Fruit fly (Drosophila melanogaster) whole organism, wandering third instar larva: ENCODE results near the gene Plc21C.

ENCODE experiments used
- Dfd ChIP-seq: fragments of >200 bp; optimal IDR thresholded peaks from 2 replicates; lab custom pipeline; 2017; ENCODE audit warnings: missing biosample characterization, missing genetic modification characterization
- Dif ChIP-seq: fragments of 200-275, 200-300 bp; sonication (Bioruptor generic); optimal IDR thresholded peaks from 2 replicates; lab custom pipeline; 2018; ENCODE audit warnings: missing biosample characterization, missing genetic modification characterization; ENCODE audit not compliant: partially characterized antibody
- GATAd ChIP-seq: sonication (Bioruptor generic); optimal IDR thresholded peaks from 2 replicates; lab custom pipeline; 2016; ENCODE audit warnings: missing biosample characterization, missing genetic modification characterization
- Mio ChIP-seq: sonication (Bioruptor generic); optimal IDR thresholded peaks from 2 replicates; lab custom pipeline; 2016; ENCODE audit warnings: missing biosample characterization, missing genetic modification characterization
- Rel ChIP-seq, 2 experiments: fragments of 200-800 bp; sonication (Bioruptor generic) in 1 of 2; optimal IDR thresholded peaks; 2 replicates in 1 of 2; 3 replicates in 1 of 2; lab custom pipeline; 2016 to 2019; ENCODE audit warnings: mild to moderate bottlenecking in 2 of 2, missing biosample characterization in 2 of 2, missing genetic modification characterization in 2 of 2, moderate library complexity in 1 of 2
- brk ChIP-seq: fragments of 200-800 bp; sonication (Bioruptor generic); optimal IDR thresholded peaks from 2 replicates; lab custom pipeline; 2016; ENCODE audit warnings: missing biosample characterization, mild to moderate bottlenecking, missing genetic modification characterization
- dmrt93B ChIP-seq: fragments of 200-800 bp; sonication (Bioruptor generic); optimal IDR thresholded peaks from 2 replicates; lab custom pipeline; 2018; ENCODE audit warnings: missing biosample characterization, mild to moderate bottlenecking, missing genetic modification characterization
- ey ChIP-seq: fragments of 200-800 bp; sonication (Bioruptor generic); optimal IDR thresholded peaks from 2 replicates; lab custom pipeline; 2016; ENCODE audit warnings: missing biosample characterization, missing genetic modification characterization
- h ChIP-seq: fragments of 200-800 bp; sonication (Bioruptor generic); optimal IDR thresholded peaks from 3 replicates; lab custom pipeline; 2016; ENCODE audit warnings: missing biosample characterization, mild to moderate bottlenecking, missing genetic modification characterization
- pan ChIP-seq: fragments of >200 bp; optimal IDR thresholded peaks from 2 replicates; lab custom pipeline; 2017
- psq ChIP-seq: fragments of 200-800 bp; sonication (Bioruptor generic); optimal IDR thresholded peaks from 3 replicates; lab custom pipeline; 2017; ENCODE audit warnings: missing biosample characterization, mild to moderate bottlenecking, missing genetic modification characterization, moderate library complexity
- rgr ChIP-seq: fragments of 200-800 bp; sonication (Bioruptor generic); optimal IDR thresholded peaks from 3 replicates; lab custom pipeline; 2016; ENCODE audit warnings: missing biosample characterization, mild to moderate bottlenecking, missing genetic modification characterization

- TF ChIP-seq Dif (GFP tag; lab: Kevin White, UChicago) (no peak), psq (GFP tag; lab: Kevin White, UChicago) (no peak), dmrt93B (GFP tag; lab: Kevin White, UChicago) (no peak), Dfd (GFP tag; lab: Kevin White, UChicago) (no peak), Rel (GFP tag; optimal IDR thresholded peaks at IDR 0.05; lab: Kevin White, UChicago) (no peak), Rel (tag; optimal IDR thresholded peaks at IDR 0.05; lab: Kevin White, UChicago) (no peak), pan (lab: Kevin White, UChicago) (no peak), h (GFP tag; lab: Kevin White, UChicago) (no peak), ey (no peak), Mio (GFP tag; lab: Kevin White, UChicago) (no peak), rgr (no peak), brk (GFP tag; lab: Kevin White, UChicago) (no peak), GATAd (GFP tag; lab: Kevin White, UChicago) (no peak)
These were observed 98.2 kb downstream of the Plc21C start, which contains the start of gene Polr1B for dm6 chr2L:403627-404575.
